Fruit fly (Drosophila melanogaster): ENCODE measurements around the gene cdm.

DNA sequence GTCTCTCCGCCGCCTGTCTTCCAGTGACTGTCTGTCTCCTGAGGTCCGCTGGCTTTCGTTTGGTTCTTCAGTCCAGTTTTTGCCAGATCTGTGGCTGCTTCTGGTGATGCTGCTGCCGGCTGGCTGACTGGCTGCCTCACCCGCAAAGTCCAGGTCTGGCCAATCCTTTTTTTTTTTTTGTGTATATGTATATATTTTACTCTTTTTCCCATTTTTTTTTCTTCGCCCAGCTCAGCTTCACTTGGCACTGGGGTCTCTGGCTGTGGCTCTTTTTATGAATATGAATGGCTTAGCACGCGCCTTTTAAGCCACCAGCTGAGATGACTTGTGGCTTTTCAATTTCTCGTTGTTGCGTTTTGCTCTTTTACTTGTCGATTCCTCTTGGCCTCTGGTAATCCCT lies 36.6 kb downstream of the cdm start:
- TF ChIP-seq CG7839 (tag; optimal IDR thresholded peaks at IDR 0.05) (no peak), CG9817 (tag; optimal IDR thresholded peaks at IDR 0.05) (no peak), CG9876 (GFP tag; optimal IDR thresholded peaks at IDR 0.05) (no peak), mam (GFP tag; optimal IDR thresholded peaks at IDR 0.05) (no peak), CG18476 (GFP tag; optimal IDR thresholded peaks at IDR 0.05) (no peak), PHDP (tag; optimal IDR thresholded peaks at IDR 0.05) (no peak), CG12391 (tag; optimal IDR thresholded peaks at IDR 0.05) (no peak), CG11456 (GFP tag; IDR thresholded peaks at IDR 0.05) (no peak), Dll (GFP tag; IDR thresholded peaks at IDR 0.05; ENCODE audit: partially characterized antibody) (no peak)
